Worm (Caenorhabditis elegans): ENCODE results near the gene T26A5.8.

- no peak for TF ChIP-seq nhr-11 (tag; optimal IDR thresholded peaks at IDR 0.05)
- TF ChIP-seq unc-62 (GFP tag; optimal IDR thresholded peaks at IDR 0.05) = no peak
- TF ChIP-seq elt-1 (tag; optimal IDR thresholded peaks at IDR 0.05) = no peak
- no peak for TF ChIP-seq nhr-10 (tag; optimal IDR thresholded peaks at IDR 0.05)
- TF ChIP-seq ZK546.5 (tag; optimal IDR thresholded peaks at IDR 0.05) = no peak
- TF ChIP-seq lin-39 (tag; optimal IDR thresholded peaks at IDR 0.05) = no peak
- no peak for TF ChIP-seq nhr-12 (tag; optimal IDR thresholded peaks at IDR 0.05)
- TF ChIP-seq ztf-11 (tag; optimal IDR thresholded peaks at IDR 0.05) = no peak
Measured at ce11 chrIII:6495191-6495723, 32.6 kb upstream of the T26A5.8 start, which contains the start of gene F23F12.13.
